Worm (Caenorhabditis elegans) whole organism, L1 larva: ENCODE results near the gene sru-4.
A peak's percentile ranks its signal among the peaks of the same experiment; 100 is the strongest.

Experiments used
- F16B12.6 ChIP-seq: fragments of 150-350 bp; optimal IDR thresholded peaks from 2 replicates; lab custom pipeline; 2014; ENCODE audit warnings: missing biosample characterization, missing genetic modification characterization
- Y116A8C.19 ChIP-seq: sonication (generic microtip); optimal IDR thresholded peaks from 2 replicates; lab custom pipeline; 2016; ENCODE audit warnings: missing compliant biosample characterization, missing genetic modification characterization, borderline replicate concordance
- aly-2 ChIP-seq: fragments of 150-350 bp; optimal IDR thresholded peaks from 2 replicates; lab custom pipeline; 2014; ENCODE audit warnings: missing biosample characterization, missing genetic modification characterization
- ceh-63 ChIP-seq: fragments of 200-800 bp; sonication (Bioruptor generic); optimal IDR thresholded peaks from 2 replicates; lab custom pipeline; 2018; ENCODE audit warnings: mild to moderate bottlenecking, missing genetic modification characterization, missing compliant biosample characterization
- ceh-8 ChIP-seq: fragments of 200-800 bp; sonication (Bioruptor generic); optimal IDR thresholded peaks from 2 replicates; lab custom pipeline; 2018; ENCODE audit warnings: mild to moderate bottlenecking, missing genetic modification characterization, moderate library complexity, missing compliant biosample characterization
- ceh-88 ChIP-seq: fragments of 200-800 bp; sonication (Bioruptor generic); IDR thresholded peaks from 2 replicates; pipeline ENCODE4 v1.3.6; 2022; ENCODE audit warnings: missing genetic modification characterization, missing compliant biosample characterization
- ceh-90 ChIP-seq: sonication (generic microtip); optimal IDR thresholded peaks from 2 replicates; lab custom pipeline; 2016; ENCODE audit warnings: missing genetic modification characterization, missing compliant biosample characterization
- ces-1 ChIP-seq: fragments of 150-350 bp; optimal IDR thresholded peaks from 2 replicates; lab custom pipeline; 2014; ENCODE audit warnings: missing biosample characterization, missing genetic modification reagents, missing genetic modification characterization
- dpl-1 ChIP-seq, 3 experiments: fragments of 150-350 bp in 2 of 3; sonication (generic microtip) in 1 of 3; optimal IDR thresholded peaks; 2 replicates each; lab custom pipeline; 2014 to 2017; ENCODE audit warnings: missing biosample characterization in 3 of 3, missing genetic modification characterization in 3 of 3, missing genetic modification reagents in 3 of 3
- efl-3 ChIP-seq: fragments of 200-800 bp; sonication (Bioruptor generic); optimal IDR thresholded peaks from 2 replicates; lab custom pipeline; 2018; ENCODE audit warnings: mild to moderate bottlenecking, missing genetic modification characterization, missing compliant biosample characterization
- elt-2 ChIP-seq: sonication (generic microtip); optimal IDR thresholded peaks from 2 replicates; lab custom pipeline; 2016; ENCODE audit warnings: missing genetic modification characterization, mild to moderate bottlenecking, inconsistent platforms, missing compliant biosample characterization, missing genetic modification reagents
- elt-3 ChIP-seq, 6 experiments: fragments of 150-350 bp in 1 of 6; sonication (generic microtip); optimal IDR thresholded peaks; 2 replicates each; lab custom pipeline; 2017 to 2018; ENCODE audit warnings: missing biosample characterization in 6 of 6, missing genetic modification characterization in 6 of 6, inconsistent platforms in 1 of 6
- ets-5 ChIP-seq: fragments of 200-800 bp; sonication (Bioruptor generic); IDR thresholded peaks from 2 replicates; pipeline ENCODE4 v1.3.6; 2022; ENCODE audit warnings: missing genetic modification characterization, missing compliant biosample characterization
- fkh-10 ChIP-seq: sonication (generic microtip); optimal IDR thresholded peaks from 2 replicates; lab custom pipeline; 2017; ENCODE audit warnings: missing biosample characterization, missing genetic modification reagents, missing genetic modification characterization
- fkh-8 ChIP-seq: sonication (generic microtip); optimal IDR thresholded peaks from 2 replicates; lab custom pipeline; 2016; ENCODE audit warnings: mild to moderate bottlenecking, missing genetic modification characterization, missing compliant biosample characterization
- grh-1 ChIP-seq: fragments of 200-800 bp; sonication (Bioruptor generic); IDR thresholded peaks from 2 replicates; pipeline ENCODE4 v1.3.6; 2022; ENCODE audit warnings: missing genetic modification reagents, missing genetic modification characterization, missing compliant biosample characterization
- hlh-4 ChIP-seq: sonication (generic microtip); optimal IDR thresholded peaks from 2 replicates; lab custom pipeline; 2016; ENCODE audit warnings: mild to moderate bottlenecking, missing genetic modification characterization, missing compliant biosample characterization
- hpl-2 ChIP-seq: fragments of 150-350 bp; optimal IDR thresholded peaks from 2 replicates; lab custom pipeline; 2014; ENCODE audit warnings: missing biosample characterization, missing genetic modification reagents, missing genetic modification characterization
- lin-15B ChIP-seq: fragments of 150-350 bp; sonication (generic microtip); optimal IDR thresholded peaks from 3 replicates; lab custom pipeline; 2014; ENCODE audit warnings: missing biosample characterization, missing genetic modification characterization
- lin-39 ChIP-seq: fragments of 150-350 bp; optimal IDR thresholded peaks from 2 replicates; lab custom pipeline; 2014; ENCODE audit warnings: missing biosample characterization, missing genetic modification reagents, missing genetic modification characterization
- lir-3 ChIP-seq: sonication (generic microtip); optimal IDR thresholded peaks from 2 replicates; lab custom pipeline; 2016; ENCODE audit warnings: mild to moderate bottlenecking, missing genetic modification characterization, moderate library complexity, missing compliant biosample characterization; ENCODE audit not compliant: poor library complexity
- nhr-19 ChIP-seq: fragments of 200-800 bp; sonication (Bioruptor generic); conservative IDR thresholded peaks from 2 replicates; pipeline ENCODE4 v1.3.6; 2022; ENCODE audit warnings: missing genetic modification characterization, missing compliant biosample characterization
- nhr-20 ChIP-seq: sonication (generic microtip); optimal IDR thresholded peaks from 2 replicates; lab custom pipeline; 2016; ENCODE audit warnings: mild to moderate bottlenecking, missing genetic modification characterization, missing compliant biosample characterization
- nhr-47 ChIP-seq: sonication (generic microtip); optimal IDR thresholded peaks from 2 replicates; lab custom pipeline; 2016; ENCODE audit warnings: mild to moderate bottlenecking, missing genetic modification characterization, moderate library complexity, missing compliant biosample characterization
- nhr-71 ChIP-seq: sonication (generic microtip); optimal IDR thresholded peaks from 2 replicates; lab custom pipeline; 2016; ENCODE audit warnings: mild to moderate bottlenecking, missing genetic modification characterization, moderate library complexity, missing compliant biosample characterization
- nhr-76 ChIP-seq: sonication (generic microtip); optimal IDR thresholded peaks from 2 replicates; lab custom pipeline; 2017; ENCODE audit warnings: missing biosample characterization, missing genetic modification characterization
- nhr-90 ChIP-seq: sonication (generic microtip); optimal IDR thresholded peaks from 2 replicates; lab custom pipeline; 2016; ENCODE audit warnings: mild to moderate bottlenecking, missing genetic modification characterization, missing compliant biosample characterization; ENCODE audit not compliant: poor library complexity
- pag-3 ChIP-seq: sonication (generic microtip); optimal IDR thresholded peaks from 2 replicates; lab custom pipeline; 2017; ENCODE audit warnings: missing genetic modification characterization, mild to moderate bottlenecking, missing compliant biosample characterization, antibody characterized with exemption, borderline replicate concordance; ENCODE audit not compliant: insufficient read depth
- rnt-1 ChIP-seq: sonication (generic microtip); optimal IDR thresholded peaks from 2 replicates; lab custom pipeline; 2016; ENCODE audit warnings: mild to moderate bottlenecking, missing genetic modification characterization, moderate library complexity, missing compliant biosample characterization
- snpc-4 ChIP-seq: fragments of 150-350 bp; optimal IDR thresholded peaks from 2 replicates; lab custom pipeline; 2014; ENCODE audit warnings: missing biosample characterization, missing genetic modification characterization
- snu-23 ChIP-seq: sonication (generic microtip); optimal IDR thresholded peaks from 2 replicates; lab custom pipeline; 2016; ENCODE audit warnings: missing genetic modification characterization, missing compliant biosample characterization
- sox-4 ChIP-seq: sonication (generic microtip); optimal IDR thresholded peaks from 2 replicates; lab custom pipeline; 2016; ENCODE audit warnings: missing genetic modification characterization, missing compliant biosample characterization
- sptf-1 ChIP-seq: fragments of 150-350 bp; optimal IDR thresholded peaks from 2 replicates; lab custom pipeline; 2014; ENCODE audit warnings: missing biosample characterization, missing genetic modification characterization
- sup-37 ChIP-seq: fragments of 200-800 bp; sonication (Bioruptor generic); optimal IDR thresholded peaks from 2 replicates; lab custom pipeline; 2018; ENCODE audit warnings: mild to moderate bottlenecking, missing genetic modification characterization, missing compliant biosample characterization
- swsn-7 ChIP-seq: sonication (generic microtip); optimal IDR thresholded peaks from 2 replicates; lab custom pipeline; 2016; ENCODE audit warnings: missing genetic modification characterization, missing compliant biosample characterization
- tbx-2 ChIP-seq: sonication (generic microtip); optimal IDR thresholded peaks from 2 replicates; lab custom pipeline; 2016; ENCODE audit warnings: missing genetic modification characterization, missing compliant biosample characterization
- tlp-1 ChIP-seq: fragments of 150-350 bp; optimal IDR thresholded peaks from 2 replicates; lab custom pipeline; 2014; ENCODE audit warnings: missing biosample characterization, missing genetic modification characterization
- unc-62 ChIP-seq: fragments of 150-350 bp; optimal IDR thresholded peaks from 2 replicates; lab custom pipeline; 2014; ENCODE audit warnings: missing biosample characterization, missing genetic modification reagents, missing genetic modification characterization
- unc-86 ChIP-seq: sonication (generic microtip); optimal IDR thresholded peaks from 2 replicates; lab custom pipeline; 2016; ENCODE audit warnings: missing genetic modification characterization, missing compliant biosample characterization
- vab-15 ChIP-seq: sonication (generic microtip); optimal IDR thresholded peaks from 2 replicates; lab custom pipeline; 2017; ENCODE audit warnings: missing genotype, mild to moderate bottlenecking, missing genetic modification characterization, missing compliant biosample characterization
- xbp-1 ChIP-seq: sonication (generic microtip); optimal IDR thresholded peaks from 2 replicates; lab custom pipeline; 2016; ENCODE audit warnings: missing genetic modification characterization, missing compliant biosample characterization
- zag-1 ChIP-seq: fragments of 150-350 bp; optimal IDR thresholded peaks from 2 replicates; lab custom pipeline; 2014; ENCODE audit warnings: missing biosample characterization, missing genetic modification characterization
- zip-4 ChIP-seq: fragments of 200-800 bp; sonication (Bioruptor generic); optimal IDR thresholded peaks from 2 replicates; lab custom pipeline; 2018; ENCODE audit warnings: mild to moderate bottlenecking, missing genetic modification characterization, moderate library complexity, missing compliant biosample characterization
- ztf-11 ChIP-seq, 2 experiments: sonication (generic microtip); optimal IDR thresholded peaks; 2 replicates each; lab custom pipeline; 2016 to 2017; ENCODE audit warnings: missing genetic modification characterization in 2 of 2, missing biosample characterization in 1 of 2, missing compliant biosample characterization in 1 of 2

The sru-4 gene

DNA sequence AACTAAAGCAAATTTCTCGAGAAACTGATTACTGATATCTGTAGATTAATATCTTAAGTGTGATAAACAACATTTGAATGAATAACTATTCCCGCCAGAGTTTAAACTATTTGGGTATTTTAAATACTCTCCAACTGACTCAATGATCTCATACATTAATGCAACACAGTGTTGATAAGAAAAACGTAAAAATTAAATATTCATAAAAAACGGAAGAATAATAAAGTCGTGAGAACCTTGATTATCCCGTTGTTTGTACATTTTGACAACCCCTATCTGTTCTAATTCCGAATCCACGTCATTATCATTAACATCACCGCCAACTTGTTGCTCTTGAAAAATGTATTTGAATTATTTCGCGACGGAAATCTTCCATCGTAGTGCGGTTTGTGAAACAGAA, 31.5 kb downstream of the sru-4 start, which contains the start of gene elo-7:
Gene elo-7, plus strand, starts transcription at position 301 of the 400 bp plus-strand sequence.
- TF ChIP-seq unc-86 (tag; lab: Kevin White, UChicago) (no peak), ceh-8 (no peak), vab-15 (tag; lab: Kevin White, UChicago) (no peak), nhr-71 (tag; lab: Kevin White, UChicago) (no peak), fkh-10 (GFP tag; lab: Kevin White, UChicago) (no peak), grh-1 (GFP tag; lab: Robert Waterston, UW) (no peak), lin-39 (tag; lab: Kevin White, UChicago) (no peak), hpl-2 (GFP tag; lab: Kevin White, UChicago) (no peak), nhr-47 (tag; lab: Kevin White, UChicago) (no peak), efl-3 (no peak)

DNA sequence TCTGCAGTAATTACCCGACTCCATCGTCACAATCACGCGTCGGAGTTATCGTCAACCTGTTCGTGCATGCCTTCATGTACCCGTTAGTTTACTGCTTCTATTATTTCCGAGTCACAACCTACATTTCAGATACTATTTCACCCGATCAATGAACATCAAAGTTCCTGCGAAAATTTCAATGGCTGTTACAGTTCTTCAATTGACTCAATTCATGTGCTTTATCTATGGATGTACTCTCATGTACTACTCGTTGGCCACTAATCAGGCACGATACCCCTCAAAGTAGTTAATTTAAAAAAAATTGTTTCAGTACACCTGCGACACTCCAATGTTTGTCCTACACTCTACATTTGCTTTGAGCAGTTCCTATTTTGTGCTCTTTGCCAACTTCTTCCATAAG, 32.6 kb downstream of the sru-4 start:
- TF ChIP-seq vab-15 (tag; lab: Kevin White, UChicago) (no peak), elt-2 (no peak), sptf-1 (no peak), nhr-90 (tag; lab: Kevin White, UChicago) (peak; percentile 34), snu-23 (GFP tag; lab: Kevin White, UChicago) (peak; percentile 9), snpc-4 (tag; lab: Kevin White, UChicago) (no peak), dpl-1 (GFP tag; optimal IDR thresholded peaks at IDR 0.05; lab: Kevin White, UChicago) (no peak), nhr-71 (tag; lab: Kevin White, UChicago) (peak; percentile 15)

- TF ChIP-seq hpl-2 (GFP tag; lab: Kevin White, UChicago), result no peak
- no peak for TF ChIP-seq ceh-8
- TF ChIP-seq unc-62 (GFP tag; lab: Kevin White, UChicago), result no peak
- TF ChIP-seq rnt-1 (tag; lab: Kevin White, UChicago), result no peak
- TF ChIP-seq efl-3, result no peak
- no peak for TF ChIP-seq F16B12.6 (tag; lab: Kevin White, UChicago)
Observed at ce11 chrIV:9533071-9533470, 34.9 kb downstream of the sru-4 start, which contains the start of gene F56H11.2. F56H11.2 (minus strand) TSS chrIV:9533171.

ce11 chrIV:9534342-9534741, 36.2 kb downstream of the sru-4 start:
- TF ChIP-seq ztf-11 (tag; optimal IDR thresholded peaks at IDR 0.05; lab: Kevin White, UChicago) (no peak), dpl-1 (GFP tag; optimal IDR thresholded peaks at IDR 0.05; lab: Kevin White, UChicago) (peak; percentile 45 to 52 (median 49)), ceh-88 (GFP tag; lab: Robert Waterston, UW) (peak; percentile 36; the same call in 1 of the 2 replicates), lir-3 (tag; lab: Kevin White, UChicago) (peak; percentile 15), nhr-20 (tag; lab: Kevin White, UChicago) (peak; percentile 90), fkh-8 (tag; lab: Kevin White, UChicago) (no peak), unc-62 (GFP tag; lab: Kevin White, UChicago) (no peak), snu-23 (GFP tag; lab: Kevin White, UChicago) (peak; percentile 88), sox-4 (tag; lab: Kevin White, UChicago) (no peak), elt-2 (no peak), tlp-1 (tag; lab: Kevin White, UChicago) (no peak), ces-1 (GFP tag; lab: Kevin White, UChicago) (no peak), vab-15 (tag; lab: Kevin White, UChicago) (no peak), nhr-19 (GFP tag; lab: Robert Waterston, UW) (peak; percentile 66), swsn-7 (tag; lab: Kevin White, UChicago) (peak; percentile 55), nhr-71 (tag; lab: Kevin White, UChicago) (peak; percentile 82), fkh-10 (GFP tag; lab: Kevin White, UChicago) (no peak), elt-3 (tag; optimal IDR thresholded peaks at IDR 0.05; lab: Kevin White, UChicago) (peak in 2 of 6 experiments; percentile 57 to 82), ets-5 (no peak), ceh-90 (tag; lab: Kevin White, UChicago) (no peak), tbx-2 (peak; percentile 41), lin-15B (tag; lab: Kevin White, UChicago) (no peak), hlh-4 (tag; lab: Kevin White, UChicago) (no peak), zip-4 (GFP tag; lab: Kevin White, UChicago) (no peak), ceh-63 (GFP tag; lab: Kevin White, UChicago) (no peak), pag-3 (no peak), nhr-76 (tag; lab: Kevin White, UChicago) (no peak), zag-1 (tag; lab: Kevin White, UChicago) (no peak), sup-37 (GFP tag; lab: Kevin White, UChicago) (no peak), Y116A8C.19 (tag; lab: Kevin White, UChicago) (no peak), lin-39 (tag; lab: Kevin White, UChicago) (no peak), aly-2 (tag; lab: Kevin White, UChicago) (no peak), nhr-47 (tag; lab: Kevin White, UChicago) (peak; percentile 62), xbp-1 (tag; lab: Kevin White, UChicago) (peak; percentile 59)
